Fruit fly (Drosophila melanogaster) whole organism, embryonic: ENCODE results near the gene CG12698.

Experiments
- Atf6 ChIP-seq: fragments of 200-800 bp; sonication (Bioruptor generic); IDR thresholded peaks from 2 replicates; pipeline ENCODE4 v1.3.6; 2022; ENCODE audit warnings: missing biosample characterization, missing genetic modification characterization
- Awh ChIP-seq: fragments of 200-800 bp; sonication (Bioruptor generic); IDR thresholded peaks from 2 replicates; pipeline ENCODE4, ENCODE4 v1.3.6; 2022; ENCODE audit warnings: missing biosample characterization, missing genetic modification characterization
- CG10959 ChIP-seq: fragments of 200-800 bp; sonication (Bioruptor generic); IDR thresholded peaks from 2 replicates; pipeline ENCODE4 v1.3.6; 2022; ENCODE audit warnings: missing biosample characterization, missing genetic modification characterization
- CG16813 ChIP-seq: fragments of 200-800 bp; sonication (Bioruptor generic); IDR thresholded peaks from 3 replicates; pipeline ENCODE4 v1.3.6; 2022; ENCODE audit warnings: missing biosample characterization, missing genetic modification characterization; ENCODE audit not compliant: partially characterized antibody
- CG17385 ChIP-seq: fragments of 200-800 bp; sonication (Bioruptor generic); optimal IDR thresholded peaks from 3 replicates; lab custom pipeline; 2018; ENCODE audit warnings: missing biosample characterization, mild to moderate bottlenecking, missing genetic modification characterization
- CG2712 ChIP-seq: fragments of 200-800 bp; optimal IDR thresholded peaks from 3 replicates; lab custom pipeline; 2019; ENCODE audit warnings: missing biosample characterization, mild to moderate bottlenecking, missing genetic modification characterization, moderate library complexity
- D19A ChIP-seq: fragments of 200-800 bp; optimal IDR thresholded peaks from 3 replicates; lab custom pipeline; 2019; ENCODE audit warnings: missing biosample characterization, mild to moderate bottlenecking, missing genetic modification characterization, moderate library complexity
- Dek ChIP-seq: fragments of 200-800 bp; sonication (Bioruptor generic); optimal IDR thresholded peaks from 3 replicates; lab custom pipeline; 2019; ENCODE audit warnings: missing biosample characterization, mild to moderate bottlenecking, missing genetic modification characterization, moderate library complexity
- Oaz ChIP-seq: fragments of 200-800 bp; sonication (Bioruptor generic); IDR thresholded peaks from 2 replicates; pipeline ENCODE4 v1.3.6; 2022; ENCODE audit warnings: missing biosample characterization, missing genetic modification characterization
- sima ChIP-seq: fragments of 200-800 bp; sonication (Bioruptor generic); optimal IDR thresholded peaks from 2 replicates; lab custom pipeline; 2016; ENCODE audit warnings: missing biosample characterization, missing genetic modification characterization

dm6 chrX:15971574-15971973 lies 34.4 kb upstream of the CG12698 start:
- no peak for TF ChIP-seq CG17385 (GFP tag; lab: Kevin White, UChicago)
- TF ChIP-seq CG16813, result no peak
- no peak for TF ChIP-seq Atf6 (GFP tag; lab: Robert Waterston, UW)
- no peak for TF ChIP-seq sima (GFP tag; lab: Kevin White, UChicago)
- no peak for TF ChIP-seq Dek
- TF ChIP-seq Oaz (GFP tag; lab: Robert Waterston, UW), result no peak
- TF ChIP-seq D19A, result no peak
- no peak for TF ChIP-seq CG2712 (tag; lab: Kevin White, UChicago)
- TF ChIP-seq CG10959 (GFP tag; lab: Robert Waterston, UW), result no peak
- no peak for TF ChIP-seq Awh (GFP tag; lab: Robert Waterston, UW)
